Worm (Caenorhabditis elegans) whole organism, early embryonic: Measurements from ENCODE around the gene acdh-6.

Source experiments
- F13C5.2 ChIP-seq: sonication (generic microtip); optimal IDR thresholded peaks from 2 replicates; lab custom pipeline; 2017; ENCODE audit warnings: mild to moderate bottlenecking, missing genetic modification characterization, inconsistent platforms, missing compliant biosample characterization
- ama-1 ChIP-seq: fragments of 150-350 bp; optimal IDR thresholded peaks from 2 replicates; lab custom pipeline; 2014
- flt-1 ChIP-seq: fragments of 200-800 bp; sonication (Bioruptor generic); IDR thresholded peaks from 2 replicates; pipeline ENCODE4 v1.3.6; 2022; ENCODE audit warnings: missing genetic modification characterization, missing compliant biosample characterization
- hmbx-1 ChIP-seq: sonication (generic microtip); optimal IDR thresholded peaks from 2 replicates; lab custom pipeline; 2016; ENCODE audit warnings: mild to moderate bottlenecking, missing genetic modification characterization, missing compliant biosample characterization
- pes-1 ChIP-seq: fragments of 200-800 bp; sonication (Bioruptor generic); IDR thresholded peaks from 2 replicates; pipeline ENCODE4 v1.3.6; 2022; ENCODE audit warnings: missing genetic modification reagents, missing genetic modification characterization, missing compliant biosample characterization
- scrt-1 ChIP-seq: fragments of 200-800 bp; sonication (Bioruptor generic); IDR thresholded peaks from 2 replicates; pipeline ENCODE4 v1.3.6; 2022; ENCODE audit warnings: missing genetic modification characterization, missing compliant biosample characterization
- tbx-37 ChIP-seq: fragments of 200-800 bp; sonication (Bioruptor generic); conservative IDR thresholded peaks from 2 replicates; pipeline ENCODE4 v1.3.6; 2022; ENCODE audit warnings: missing genetic modification reagents, missing genetic modification characterization, missing compliant biosample characterization
- tra-4 ChIP-seq: sonication (generic microtip); optimal IDR thresholded peaks from 2 replicates; lab custom pipeline; 2017; ENCODE audit warnings: missing genetic modification characterization, missing compliant biosample characterization

- TF ChIP-seq ama-1 (lab: Kevin White, UChicago), result no peak
- TF ChIP-seq flt-1 (GFP tag; lab: Robert Waterston, UW), result no peak
- no peak for TF ChIP-seq scrt-1
- TF ChIP-seq tbx-37 (GFP tag; lab: Robert Waterston, UW), result no peak
- TF ChIP-seq hmbx-1 (tag; lab: Kevin White, UChicago), result no peak
- no peak for TF ChIP-seq tra-4 (tag; lab: Kevin White, UChicago)
- no peak for TF ChIP-seq F13C5.2 (tag; lab: Kevin White, UChicago)
- no peak for TF ChIP-seq pes-1 (GFP tag; lab: Robert Waterston, UW)
Measured at ce11 chrIII:8580802-8581201, 19.9 kb downstream of the acdh-6 start, which contains the start of gene doxa-1.
